Worm (Caenorhabditis elegans) whole organism, L4 larva: ENCODE measurements around the gene erl-1.

Experiments
- Y5F2A.4 ChIP-seq: fragments of 200-800 bp; sonication (Bioruptor generic); optimal IDR thresholded peaks from 2 replicates; lab custom pipeline; 2018; ENCODE audit warnings: mild to moderate bottlenecking, missing genetic modification characterization, missing compliant biosample characterization
- ama-1 ChIP-seq: fragments of 150-350 bp; optimal IDR thresholded peaks from 2 replicates; lab custom pipeline; 2014; ENCODE audit warnings: inconsistent platforms, mixed read lengths
- dve-1 ChIP-seq: sonication (generic microtip); optimal IDR thresholded peaks from 2 replicates; lab custom pipeline; 2017; ENCODE audit warnings: antibody characterized with exemption, mild to moderate bottlenecking, missing genetic modification characterization, missing compliant biosample characterization; ENCODE audit not compliant: insufficient read depth
- hmg-1.1 ChIP-seq: fragments of 200-800 bp; sonication (Bioruptor generic); IDR thresholded peaks from 2 replicates; pipeline ENCODE4 v1.3.6; 2022; ENCODE audit warnings: missing genetic modification reagents, missing genetic modification characterization, missing compliant biosample characterization
- mxl-2 ChIP-seq: fragments of 200-800 bp; sonication (Bioruptor generic); conservative IDR thresholded peaks from 2 replicates; pipeline ENCODE4 v1.3.6; 2022; ENCODE audit warnings: missing genetic modification reagents, missing genetic modification characterization, missing compliant biosample characterization
- nhr-102 ChIP-seq: sonication (generic microtip); optimal IDR thresholded peaks from 2 replicates; lab custom pipeline; 2016; ENCODE audit warnings: mild to moderate bottlenecking, missing genetic modification characterization, moderate library complexity, missing compliant biosample characterization
- nhr-11 ChIP-seq: fragments of 150-350 bp; optimal IDR thresholded peaks from 2 replicates; lab custom pipeline; 2014; ENCODE audit warnings: missing biosample characterization, missing genetic modification characterization
- nhr-111 ChIP-seq: fragments of 200-800 bp; sonication (Bioruptor generic); optimal IDR thresholded peaks from 2 replicates; lab custom pipeline; 2018; ENCODE audit warnings: mild to moderate bottlenecking, missing genetic modification characterization, missing compliant biosample characterization
- nhr-237 ChIP-seq: sonication (generic microtip); optimal IDR thresholded peaks from 2 replicates; lab custom pipeline; 2017; ENCODE audit warnings: missing biosample characterization, missing genetic modification characterization
- nhr-6 ChIP-seq: fragments of 150-350 bp; optimal IDR thresholded peaks from 2 replicates; lab custom pipeline; 2014; ENCODE audit warnings: missing biosample characterization, missing genetic modification characterization
- pqm-1 ChIP-seq: sonication (generic microtip); optimal IDR thresholded peaks from 2 replicates; lab custom pipeline; 2017; ENCODE audit warnings: missing biosample characterization, missing genetic modification characterization
- snpc-4 ChIP-seq: fragments of 150-350 bp; optimal IDR thresholded peaks from 2 replicates; lab custom pipeline; 2014; ENCODE audit warnings: missing biosample characterization, missing genetic modification characterization
- unc-130 ChIP-seq: sonication (generic microtip); optimal IDR thresholded peaks from 2 replicates; lab custom pipeline; 2016; ENCODE audit warnings: missing genetic modification reagents, missing genetic modification characterization, missing compliant biosample characterization

ce11 chrIV:12275892-12276291, 11.8 kb upstream of the erl-1 start, which contains the start of gene vps-8:
- TF ChIP-seq snpc-4 (tag; lab: Kevin White, UChicago) (no peak), nhr-102 (no peak), nhr-111 (GFP tag; lab: Kevin White, UChicago) (no peak), dve-1 (tag; lab: Kevin White, UChicago) (no peak), unc-130 (GFP tag; lab: Kevin White, UChicago) (no peak), Y5F2A.4 (no peak), ama-1 (lab: Kevin White, UChicago) (no peak), nhr-237 (tag; lab: Kevin White, UChicago) (no peak), mxl-2 (GFP tag; lab: Robert Waterston, UW) (no peak), pqm-1 (tag; lab: Kevin White, UChicago) (no peak), nhr-6 (tag; lab: Kevin White, UChicago) (no peak), nhr-11 (tag; lab: Kevin White, UChicago) (no peak), hmg-1.1 (GFP tag; lab: Robert Waterston, UW) (no peak)
